Worm (Caenorhabditis elegans) whole organism, late embryonic: ENCODE results near the gene T25B2.3.

Experiments
- ama-1 ChIP-seq: fragments of 150-350 bp; optimal IDR thresholded peaks from 2 replicates; lab custom pipeline; 2014
- eyg-1 ChIP-seq: sonication (generic microtip); optimal IDR thresholded peaks from 2 replicates; lab custom pipeline; 2016; ENCODE audit warnings: missing genotype, missing genetic modification characterization, missing compliant biosample characterization
- hlh-6 ChIP-seq: sonication (generic microtip); optimal IDR thresholded peaks from 2 replicates; lab custom pipeline; 2016; ENCODE audit warnings: missing genotype, missing genetic modification characterization, missing compliant biosample characterization
- hlh-8 ChIP-seq: sonication (generic microtip); optimal IDR thresholded peaks from 2 replicates; lab custom pipeline; 2016; ENCODE audit warnings: missing genotype, missing genetic modification characterization, missing compliant biosample characterization
- pag-3 ChIP-seq: sonication (generic microtip); optimal IDR thresholded peaks from 2 replicates; lab custom pipeline; 2016; ENCODE audit warnings: missing compliant biosample characterization, missing genetic modification characterization, borderline replicate concordance
- tbx-2 ChIP-seq: sonication (generic microtip); optimal IDR thresholded peaks from 2 replicates; lab custom pipeline; 2016; ENCODE audit warnings: missing genetic modification characterization, missing compliant biosample characterization
- ttx-3 ChIP-seq: sonication (generic microtip); optimal IDR thresholded peaks from 2 replicates; lab custom pipeline; 2016; ENCODE audit warnings: missing genetic modification reagents, missing genetic modification characterization, missing compliant biosample characterization
- unc-3 ChIP-seq, 2 experiments: fragments of 200-800 bp in 1 of 2; sonication (Bioruptor generic) in 1 of 2; sonication (generic microtip) in 1 of 2; conservative IDR thresholded peaks in 1 of 2; optimal IDR thresholded peaks in 1 of 2; 2 replicates each; pipeline versions ENCODE4 v1.3.6 to Lab custom; 2016 to 2022; ENCODE audit warnings: missing compliant biosample characterization in 2 of 2, missing genetic modification characterization in 2 of 2, missing genetic modification reagents in 1 of 2
- unc-42 ChIP-seq: sonication (generic microtip); optimal IDR thresholded peaks from 2 replicates; lab custom pipeline; 2016; ENCODE audit warnings: missing genotype, missing genetic modification characterization, missing compliant biosample characterization
- unc-55 ChIP-seq: sonication (generic microtip); optimal IDR thresholded peaks from 2 replicates; lab custom pipeline; 2017; ENCODE audit warnings: missing biosample characterization, missing genetic modification reagents, missing genetic modification characterization

DNA sequence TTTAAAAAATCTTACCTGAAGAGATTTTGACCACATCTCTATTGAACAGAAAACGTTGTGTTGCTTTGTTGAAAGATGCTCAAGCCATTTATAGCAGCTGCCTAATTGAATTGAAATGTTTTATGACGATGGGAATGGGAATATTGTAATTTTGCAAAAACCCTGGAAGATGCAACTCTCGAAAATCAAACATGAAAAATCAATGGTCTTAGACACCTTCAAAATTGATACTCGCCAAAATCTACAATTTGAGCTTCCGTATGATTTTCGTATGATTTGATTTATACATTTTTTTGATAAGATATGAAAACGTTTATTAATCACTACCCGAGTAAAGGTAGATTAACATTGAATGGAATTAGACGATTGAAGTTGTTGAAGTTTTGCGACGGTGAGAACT is 32.5 kb downstream of the T25B2.3 start, which contains the start of gene C14F11.7:
- no peak for TF ChIP-seq pag-3 (tag; lab: Kevin White, UChicago)
- no peak for TF ChIP-seq ama-1 (lab: Kevin White, UChicago)
- no peak for TF ChIP-seq hlh-8 (tag; lab: Kevin White, UChicago)
- no peak for TF ChIP-seq eyg-1
- no peak for TF ChIP-seq ttx-3 (tag; lab: Kevin White, UChicago)
- no peak for TF ChIP-seq tbx-2
- TF ChIP-seq unc-42 (tag; lab: Kevin White, UChicago) = no peak
- TF ChIP-seq unc-3 (GFP tag; conservative IDR thresholded peaks at IDR 0.05; lab: Robert Waterston, UW) = no peak
- TF ChIP-seq unc-3 (tag; optimal IDR thresholded peaks at IDR 0.05; lab: Kevin White, UChicago) = no peak
- TF ChIP-seq unc-55 (GFP tag; lab: Kevin White, UChicago) = no peak
- TF ChIP-seq hlh-6 = no peak
